Fruit fly (Drosophila melanogaster) whole organism: ENCODE results near the gene CG9676.

ENCODE experiments used
- CG8478 ChIP-seq: fragments of >200 bp; optimal IDR thresholded peaks from 2 replicates; lab custom pipeline; 2018; ENCODE audit warnings: inconsistent platforms
- Dll ChIP-seq: fragments of >200 bp; optimal IDR thresholded peaks from 2 replicates; lab custom pipeline; 2017
- EcR ChIP-seq, 2 experiments: fragments of >200 bp; optimal IDR thresholded peaks; 2 replicates each; lab custom pipeline; 2017; ENCODE audit warnings: missing biosample characterization in 2 of 2, missing genetic modification characterization in 2 of 2, missing genetic modification reagents in 2 of 2
- pan ChIP-seq: fragments of >200 bp; optimal IDR thresholded peaks from 2 replicates; lab custom pipeline; 2017
- psq ChIP-seq: fragments of >200 bp; optimal IDR thresholded peaks from 2 replicates; lab custom pipeline; 2017

DNA sequence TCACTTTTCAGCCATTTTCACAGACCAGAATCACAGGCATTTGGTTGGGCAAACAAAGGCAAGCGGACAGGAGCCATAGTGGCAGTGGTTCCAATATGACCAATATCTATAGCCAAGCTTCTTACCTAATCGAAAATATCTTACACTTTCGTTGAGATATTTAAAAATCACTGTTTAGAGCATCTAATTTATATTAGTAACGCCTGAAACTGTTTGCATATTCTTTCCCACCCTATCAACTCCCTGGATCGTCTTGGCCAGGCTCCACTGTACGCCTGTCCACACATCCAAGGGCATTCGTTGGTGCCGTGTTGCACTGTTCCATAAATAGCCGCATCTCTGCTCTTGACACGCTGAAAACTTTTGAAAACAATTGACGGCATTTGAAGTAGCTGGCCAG lies 9.5 kb downstream of the CG9676 start:
- TF ChIP-seq pan (lab: Kevin White, UChicago), result no peak
- TF ChIP-seq Dll (lab: Kevin White, UChicago), result no peak
- no peak for TF ChIP-seq EcR (GFP tag; optimal IDR thresholded peaks at IDR 0.05; lab: Kevin White, UChicago)
- no peak for TF ChIP-seq psq
- TF ChIP-seq CG8478 (lab: Kevin White, UChicago), result no peak
